Worm (Caenorhabditis elegans): Measurements from ENCODE around the gene obr-1.
A peak's percentile ranks its signal among the peaks of the same experiment; 100 is the strongest.

Gene obr-1

DNA sequence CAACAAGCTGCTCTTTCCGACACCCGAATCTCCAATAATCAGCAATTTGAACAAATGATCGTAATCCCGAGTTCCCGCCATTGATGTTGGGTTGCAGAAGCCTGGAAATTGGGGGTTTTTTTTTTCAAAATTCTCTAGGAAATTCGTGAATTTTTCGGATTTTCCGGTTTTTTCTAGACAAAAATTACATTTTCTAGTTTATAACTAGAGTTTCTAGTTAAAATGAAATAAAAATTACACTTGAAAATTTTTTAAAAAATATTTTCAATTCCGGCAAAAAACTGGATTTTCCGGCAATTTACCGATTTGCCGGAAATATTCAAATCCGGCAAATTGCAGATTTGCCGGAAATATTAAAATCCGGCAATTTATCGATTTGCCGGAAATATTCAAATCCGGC, 40.8 kb upstream of the obr-1 start, which contains the start of gene rab-35:
rab-35 (minus strand) TSS at position 101 of the 400 bp plus-strand sequence.
- TF ChIP-seq lin-13 (GFP tag; optimal IDR thresholded peaks at IDR 0.05) (no peak), C34F6.9 (tag; optimal IDR thresholded peaks at IDR 0.05) (no peak), ztf-4 (tag; optimal IDR thresholded peaks at IDR 0.05) (no peak), peb-1 (tag; optimal IDR thresholded peaks at IDR 0.05) (no peak), Y55F3AM.14 (GFP tag; optimal IDR thresholded peaks at IDR 0.05) (no peak), sem-4 (tag; optimal IDR thresholded peaks at IDR 0.05) (no peak), alr-1 (tag; optimal IDR thresholded peaks at IDR 0.05) (no peak), ceh-82 (tag; optimal IDR thresholded peaks at IDR 0.05) (no peak), R02D3.7 (tag; optimal IDR thresholded peaks at IDR 0.05) (no peak)

- no peak for TF ChIP-seq nhr-23 (tag; optimal IDR thresholded peaks at IDR 0.05)
- no peak for TF ChIP-seq elt-3 (tag; optimal IDR thresholded peaks at IDR 0.05)
- no peak for TF ChIP-seq R02D3.7 (tag; optimal IDR thresholded peaks at IDR 0.05)
- no peak for TF ChIP-seq mbf-1 (tag; optimal IDR thresholded peaks at IDR 0.05)
- TF ChIP-seq ztf-4 (tag; optimal IDR thresholded peaks at IDR 0.05) = no peak
- no peak for TF ChIP-seq nhr-129 (tag; optimal IDR thresholded peaks at IDR 0.05)
- no peak for TF ChIP-seq unc-39 (tag; optimal IDR thresholded peaks at IDR 0.05)
- TF ChIP-seq ceh-82 (tag; optimal IDR thresholded peaks at IDR 0.05) = no peak
- TF ChIP-seq C34F6.9 (tag; optimal IDR thresholded peaks at IDR 0.05) = peak; percentile 83
- peak; percentile 33 for TF ChIP-seq fos-1 (tag; optimal IDR thresholded peaks at IDR 0.05)
- TF ChIP-seq sem-4 (tag; optimal IDR thresholded peaks at IDR 0.05) = peak; percentile 4
- TF ChIP-seq blmp-1 (tag; optimal IDR thresholded peaks at IDR 0.05; ENCODE audit: insufficient read depth) = no peak
- no peak for TF ChIP-seq zag-1 (tag; optimal IDR thresholded peaks at IDR 0.05)
- peak; percentile 48 for TF ChIP-seq lin-11 (tag; optimal IDR thresholded peaks at IDR 0.05)
- TF ChIP-seq ceh-16 (tag; optimal IDR thresholded peaks at IDR 0.05) = no peak
- no peak for TF ChIP-seq nhr-12 (tag; optimal IDR thresholded peaks at IDR 0.05)
- TF ChIP-seq alr-1 (tag; optimal IDR thresholded peaks at IDR 0.05) = no peak
- no peak for TF ChIP-seq nhr-11 (tag; optimal IDR thresholded peaks at IDR 0.05)
- no peak for TF ChIP-seq dmd-4 (tag; optimal IDR thresholded peaks at IDR 0.05)
- TF ChIP-seq nhr-10 (tag; optimal IDR thresholded peaks at IDR 0.05) = no peak
- no peak for TF ChIP-seq ztf-11 (tag; optimal IDR thresholded peaks at IDR 0.05)
- peak; percentile 15 for TF ChIP-seq snpc-4 (tag; optimal IDR thresholded peaks at IDR 0.05)
- TF ChIP-seq F13H6.1 (tag; optimal IDR thresholded peaks at IDR 0.05) = peak; percentile 70
- no peak for TF ChIP-seq aly-2 (tag; optimal IDR thresholded peaks at IDR 0.05)
- peak; percentile 48 to 75 for TF ChIP-seq lsy-2 (tag; optimal IDR thresholded peaks at IDR 0.05)
- no peak for TF ChIP-seq nhr-6 (tag; optimal IDR thresholded peaks at IDR 0.05)
- no peak for TF ChIP-seq mdl-1 (tag; optimal IDR thresholded peaks at IDR 0.05)
- TF ChIP-seq gmeb-1 (tag; optimal IDR thresholded peaks at IDR 0.05) = peak; percentile 85
- peak; percentile 72 for TF ChIP-seq lin-13 (GFP tag; optimal IDR thresholded peaks at IDR 0.05)
- peak; percentile 60 for TF ChIP-seq nhr-25 (tag; optimal IDR thresholded peaks at IDR 0.05)
- TF ChIP-seq lin-39 (tag; optimal IDR thresholded peaks at IDR 0.05) = no peak
- TF ChIP-seq ZK546.5 (tag; optimal IDR thresholded peaks at IDR 0.05) = no peak
- TF ChIP-seq crh-2 (tag; optimal IDR thresholded peaks at IDR 0.05) = peak; percentile 86
- no peak for TF ChIP-seq peb-1 (tag; optimal IDR thresholded peaks at IDR 0.05)
- TF ChIP-seq egl-27 (tag; optimal IDR thresholded peaks at IDR 0.05) = no peak
- TF ChIP-seq unc-55 (GFP tag; optimal IDR thresholded peaks at IDR 0.05) = peak; percentile 75
- TF ChIP-seq sma-3 (GFP tag; optimal IDR thresholded peaks at IDR 0.05) = peak; percentile 76
- TF ChIP-seq nhr-237 (tag; optimal IDR thresholded peaks at IDR 0.05) = no peak
- no peak for TF ChIP-seq ama-1 (optimal IDR thresholded peaks at IDR 0.05)
- TF ChIP-seq Y55F3AM.14 (GFP tag; optimal IDR thresholded peaks at IDR 0.05) = no peak
- peak; percentile 13 for TF ChIP-seq nhr-21 (tag; optimal IDR thresholded peaks at IDR 0.05)
- TF ChIP-seq nhr-77 (tag; optimal IDR thresholded peaks at IDR 0.05) = no peak
- peak; percentile 6 for TF ChIP-seq mab-5 (tag; optimal IDR thresholded peaks at IDR 0.05)
- no peak for TF ChIP-seq skn-1 (tag; optimal IDR thresholded peaks at IDR 0.05)
- TF ChIP-seq sma-9 (GFP tag; optimal IDR thresholded peaks at IDR 0.05) = no peak
- no peak for TF ChIP-seq sma-9 (tag; optimal IDR thresholded peaks at IDR 0.05)
Observed at ce11 chrIII:11290554-11290953, 19.9 kb upstream of the obr-1 start, which contains the start of the genes gly-9, mib-1 and smc-3. Gene gly-9, minus strand, starts transcription at chrIII:11290580. Gene mib-1, minus strand, starts transcription at chrIII:11290676. Gene smc-3, plus strand, starts transcription at chrIII:11290904.
